Worm (Caenorhabditis elegans): ENCODE measurements around the gene pfn-2.

ce11 chrX:5348529-5349148 lies 5.2 kb downstream of the pfn-2 start, which contains the start of gene syx-3:
- TF ChIP-seq zim-3 (tag; optimal IDR thresholded peaks at IDR 0.05) (no peak), mcd-1 (GFP tag; IDR thresholded peaks at IDR 0.05) (no peak)

Measured in whole organism, young adult.